Worm (Caenorhabditis elegans) whole organism, L2 larva: ENCODE results near the gene ZC204.6.

ENCODE experiments used
- F13H6.1 ChIP-seq: sonication (generic microtip); optimal IDR thresholded peaks from 2 replicates; lab custom pipeline; 2016; ENCODE audit warnings: missing genetic modification characterization, missing compliant biosample characterization
- R02D3.7 ChIP-seq: fragments of 150-350 bp; optimal IDR thresholded peaks from 2 replicates; lab custom pipeline; 2014; ENCODE audit warnings: missing biosample characterization, missing genetic modification characterization
- alr-1 ChIP-seq: fragments of 150-350 bp; optimal IDR thresholded peaks from 2 replicates; lab custom pipeline; 2014; ENCODE audit warnings: missing biosample characterization, missing genetic modification characterization
- aly-2 ChIP-seq: fragments of 150-350 bp; optimal IDR thresholded peaks from 2 replicates; lab custom pipeline; 2014; ENCODE audit warnings: missing biosample characterization, missing genetic modification characterization
- ama-1 ChIP-seq: fragments of 150-350 bp; optimal IDR thresholded peaks from 2 replicates; lab custom pipeline; 2018; ENCODE audit warnings: inconsistent platforms
- ceh-82 ChIP-seq: fragments of 150-350 bp; optimal IDR thresholded peaks from 2 replicates; lab custom pipeline; 2014; ENCODE audit warnings: missing biosample characterization, missing genetic modification characterization
- crh-2 ChIP-seq: sonication (generic microtip); optimal IDR thresholded peaks from 2 replicates; lab custom pipeline; 2017; ENCODE audit warnings: missing biosample characterization, missing genetic modification characterization
- dmd-4 ChIP-seq: sonication (generic microtip); optimal IDR thresholded peaks from 2 replicates; lab custom pipeline; 2017; ENCODE audit warnings: missing biosample characterization, missing genetic modification characterization
- egl-27 ChIP-seq: sonication (generic microtip); optimal IDR thresholded peaks from 3 replicates; lab custom pipeline; 2017; ENCODE audit warnings: missing biosample characterization, missing genetic modification reagents, missing genetic modification characterization
- elt-1 ChIP-seq: fragments of 150-350 bp; optimal IDR thresholded peaks from 2 replicates; lab custom pipeline; 2014; ENCODE audit warnings: missing biosample characterization, missing genetic modification characterization
- fos-1 ChIP-seq: fragments of 150-350 bp; optimal IDR thresholded peaks from 2 replicates; lab custom pipeline; 2014; ENCODE audit warnings: missing biosample characterization, missing genetic modification characterization
- lin-11 ChIP-seq: fragments of 150-350 bp; sonication (generic microtip); optimal IDR thresholded peaks from 2 replicates; lab custom pipeline; 2014; ENCODE audit warnings: missing biosample characterization, missing genetic modification characterization, inconsistent platforms, mixed read lengths
- lin-39 ChIP-seq: fragments of 150-350 bp; optimal IDR thresholded peaks from 2 replicates; lab custom pipeline; 2014; ENCODE audit warnings: missing biosample characterization, missing genetic modification reagents, missing genetic modification characterization
- mab-5 ChIP-seq: fragments of 150-350 bp; optimal IDR thresholded peaks from 2 replicates; lab custom pipeline; 2014; ENCODE audit warnings: missing biosample characterization, missing genetic modification characterization
- mbf-1 ChIP-seq: sonication (generic microtip); optimal IDR thresholded peaks from 2 replicates; lab custom pipeline; 2017; ENCODE audit warnings: missing biosample characterization, missing genetic modification characterization
- nhr-10 ChIP-seq: sonication (generic microtip); optimal IDR thresholded peaks from 2 replicates; lab custom pipeline; 2017; ENCODE audit warnings: missing biosample characterization, missing genetic modification characterization
- nhr-11 ChIP-seq: fragments of 150-350 bp; optimal IDR thresholded peaks from 2 replicates; lab custom pipeline; 2014; ENCODE audit warnings: missing biosample characterization, missing genetic modification characterization
- nhr-12 ChIP-seq: fragments of 150-350 bp; optimal IDR thresholded peaks from 2 replicates; lab custom pipeline; 2014; ENCODE audit warnings: missing biosample characterization, missing genetic modification characterization
- nhr-21 ChIP-seq: fragments of 150-350 bp; optimal IDR thresholded peaks from 2 replicates; lab custom pipeline; 2014; ENCODE audit warnings: missing biosample characterization, missing genetic modification characterization
- nhr-23 ChIP-seq: fragments of 150-350 bp; optimal IDR thresholded peaks from 2 replicates; lab custom pipeline; 2014; ENCODE audit warnings: missing biosample characterization, missing genetic modification reagents, missing genetic modification characterization
- nhr-237 ChIP-seq: fragments of 150-350 bp; optimal IDR thresholded peaks from 2 replicates; lab custom pipeline; 2014; ENCODE audit warnings: missing biosample characterization, missing genetic modification characterization
- nhr-25 ChIP-seq: fragments of 150-350 bp; sonication (generic microtip); optimal IDR thresholded peaks from 3 replicates; lab custom pipeline; 2014; ENCODE audit warnings: missing biosample characterization, missing genetic modification characterization
- nhr-77 ChIP-seq: fragments of 150-350 bp; optimal IDR thresholded peaks from 2 replicates; lab custom pipeline; 2014; ENCODE audit warnings: missing biosample characterization, missing genetic modification characterization
- peb-1 ChIP-seq: fragments of 150-350 bp; optimal IDR thresholded peaks from 2 replicates; lab custom pipeline; 2014; ENCODE audit warnings: missing biosample characterization, missing genetic modification characterization
- sem-4 ChIP-seq: fragments of 150-350 bp; optimal IDR thresholded peaks from 2 replicates; lab custom pipeline; 2014; ENCODE audit warnings: missing biosample characterization, missing genetic modification reagents, missing genetic modification characterization
- skn-1 ChIP-seq: sonication (generic microtip); optimal IDR thresholded peaks from 2 replicates; lab custom pipeline; 2017; ENCODE audit warnings: missing biosample characterization, missing genetic modification characterization
- sma-3 ChIP-seq: sonication (generic microtip); optimal IDR thresholded peaks from 2 replicates; lab custom pipeline; 2016; ENCODE audit warnings: missing genetic modification reagents, missing genetic modification characterization, missing compliant biosample characterization
- unc-39 ChIP-seq: fragments of 150-350 bp; optimal IDR thresholded peaks from 2 replicates; lab custom pipeline; 2014; ENCODE audit warnings: missing biosample characterization, missing genetic modification characterization
- unc-55 ChIP-seq: fragments of 150-350 bp; sonication (generic microtip); optimal IDR thresholded peaks from 3 replicates; lab custom pipeline; 2014; ENCODE audit warnings: missing biosample characterization, missing genetic modification reagents, missing genetic modification characterization
- unc-62 ChIP-seq: fragments of 150-350 bp; optimal IDR thresholded peaks from 2 replicates; lab custom pipeline; 2014; ENCODE audit warnings: missing biosample characterization, missing genetic modification reagents, missing genetic modification characterization
- zag-1 ChIP-seq: fragments of 150-350 bp; optimal IDR thresholded peaks from 2 replicates; lab custom pipeline; 2014; ENCODE audit warnings: missing biosample characterization, missing genetic modification characterization
- ztf-1 ChIP-seq: fragments of 200-800 bp; sonication (Bioruptor generic); conservative IDR thresholded peaks from 2 replicates; pipeline ENCODE4 v1.3.6; 2022; ENCODE audit warnings: missing genetic modification characterization, missing compliant biosample characterization
- ztf-11 ChIP-seq: sonication (generic microtip); optimal IDR thresholded peaks from 2 replicates; lab custom pipeline; 2017; ENCODE audit warnings: missing biosample characterization, missing genetic modification characterization
- ztf-4 ChIP-seq: fragments of 150-350 bp; optimal IDR thresholded peaks from 2 replicates; lab custom pipeline; 2014; ENCODE audit warnings: missing biosample characterization, missing genetic modification characterization

ZC204.6 gene

ce11 chrII:1618948-1619347, 25.7 kb downstream of the ZC204.6 start, which contains the start of gene fbxa-166:
TSS of gene fbxa-166 (minus strand) at chrII:1619048.
- TF ChIP-seq dmd-4 (tag; lab: Kevin White, UChicago), result no peak
- no peak for TF ChIP-seq nhr-12
- TF ChIP-seq ama-1 (lab: Kevin White, UChicago), result no peak
- no peak for TF ChIP-seq nhr-23
- TF ChIP-seq ztf-4, result no peak
- TF ChIP-seq skn-1 (tag; lab: Kevin White, UChicago), result no peak
- no peak for TF ChIP-seq peb-1
- no peak for TF ChIP-seq zag-1 (tag; lab: Kevin White, UChicago)
- no peak for TF ChIP-seq alr-1 (tag; lab: Kevin White, UChicago)
- no peak for TF ChIP-seq mab-5 (tag; lab: Kevin White, UChicago)
- TF ChIP-seq ztf-11 (tag; lab: Kevin White, UChicago), result no peak
- no peak for TF ChIP-seq lin-11 (tag; lab: Kevin White, UChicago)

- TF ChIP-seq skn-1 (tag; lab: Kevin White, UChicago) (no peak), fos-1 (tag; lab: Kevin White, UChicago) (no peak), mbf-1 (tag; lab: Kevin White, UChicago) (no peak), ztf-1 (GFP tag; lab: Robert Waterston, UW) (no peak), R02D3.7 (no peak), aly-2 (tag; lab: Kevin White, UChicago) (no peak), nhr-25 (tag; lab: Kevin White, UChicago) (no peak), nhr-237 (tag; lab: Kevin White, UChicago) (no peak)
Measured at ce11 chrII:1616382-1616781, 28.2 kb downstream of the ZC204.6 start, which contains the start of gene fbxa-165. TSS of gene fbxa-165 (minus strand) at chrII:1616482.

ce11 chrII:1613972-1614371, 30.7 kb downstream of the ZC204.6 start, which contains the start of gene fbxa-164:
TSS of gene fbxa-164 (minus strand) at chrII:1614072.
- TF ChIP-seq sem-4 (no peak), nhr-77 (tag; lab: Kevin White, UChicago) (no peak), nhr-21 (tag; lab: Kevin White, UChicago) (no peak), unc-62 (GFP tag; lab: Kevin White, UChicago) (no peak), F13H6.1 (tag; lab: Kevin White, UChicago) (no peak), lin-11 (tag; lab: Kevin White, UChicago) (no peak), elt-1 (tag; lab: Kevin White, UChicago) (no peak)

ce11 chrII:1610630-1611029, 34.0 kb downstream of the ZC204.6 start, which contains the start of gene fbxa-163:
TSS of gene fbxa-163 (minus strand) at chrII:1610730.
- TF ChIP-seq ceh-82 (tag; lab: Kevin White, UChicago) (no peak), ztf-4 (no peak), fos-1 (tag; lab: Kevin White, UChicago) (no peak), nhr-10 (no peak), unc-55 (GFP tag; lab: Kevin White, UChicago) (no peak), nhr-25 (tag; lab: Kevin White, UChicago) (no peak), nhr-11 (tag; lab: Kevin White, UChicago) (no peak), egl-27 (tag; lab: Kevin White, UChicago) (no peak), unc-39 (no peak), F13H6.1 (tag; lab: Kevin White, UChicago) (no peak), alr-1 (tag; lab: Kevin White, UChicago) (no peak), lin-11 (tag; lab: Kevin White, UChicago) (no peak), nhr-12 (no peak), sem-4 (no peak), ztf-1 (GFP tag; lab: Robert Waterston, UW) (no peak), sma-3 (GFP tag; lab: Kevin White, UChicago) (no peak), unc-62 (GFP tag; lab: Kevin White, UChicago) (no peak)

ce11 chrII:1608915-1609314, 35.7 kb downstream of the ZC204.6 start:
- TF ChIP-seq crh-2 (tag; lab: Kevin White, UChicago) (peak; percentile 3), nhr-21 (tag; lab: Kevin White, UChicago) (no peak), fos-1 (tag; lab: Kevin White, UChicago) (peak; percentile 59)

- no peak for TF ChIP-seq nhr-21 (tag; lab: Kevin White, UChicago)
- no peak for TF ChIP-seq lin-39
- no peak for TF ChIP-seq nhr-10
- TF ChIP-seq ztf-11 (tag; lab: Kevin White, UChicago), result no peak
- TF ChIP-seq fos-1 (tag; lab: Kevin White, UChicago), result peak; percentile 71
Measured at ce11 chrII:1607575-1607974, 37.1 kb downstream of the ZC204.6 start.
